Fruit fly (Drosophila melanogaster) whole organism: ENCODE results near the gene CG8329.

Experiments used
- CG8478 ChIP-seq: fragments of >200 bp; optimal IDR thresholded peaks from 2 replicates; lab custom pipeline; 2018; ENCODE audit warnings: inconsistent platforms
- pan ChIP-seq: fragments of >200 bp; optimal IDR thresholded peaks from 2 replicates; lab custom pipeline; 2017
- psq ChIP-seq: fragments of >200 bp; optimal IDR thresholded peaks from 2 replicates; lab custom pipeline; 2017

- TF ChIP-seq pan: no peak
- no peak for TF ChIP-seq CG8478 (lab: Kevin White, UChicago)
- no peak for TF ChIP-seq psq
These were observed 1.1 kb downstream of the CG8329 start, which contains the start of gene CG18179 for dm6 chr3L:9638971-9639370.
